Worm (Caenorhabditis elegans) whole organism, mixed stage, embryonic: ENCODE measurements around the gene dhc-3.

Experiments used
- ceh-39 ChIP-seq: fragments of 150-350 bp; optimal IDR thresholded peaks from 2 replicates; lab custom pipeline; 2014; ENCODE audit warnings: missing biosample characterization, missing genetic modification characterization
- elt-1 ChIP-seq: sonication (generic microtip); optimal IDR thresholded peaks from 2 replicates; lab custom pipeline; 2017; ENCODE audit warnings: missing genetic modification characterization, mild to moderate bottlenecking, missing compliant biosample characterization, antibody characterized with exemption, moderate library complexity, borderline replicate concordance; ENCODE audit not compliant: insufficient read depth
- elt-3 ChIP-seq: fragments of 150-350 bp; optimal IDR thresholded peaks from 2 replicates; lab custom pipeline; 2014; ENCODE audit warnings: missing biosample characterization, missing genetic modification characterization
- lin-13 ChIP-seq: fragments of 150-350 bp; optimal IDR thresholded peaks from 2 replicates; lab custom pipeline; 2014; ENCODE audit warnings: missing biosample characterization, missing genetic modification characterization
- lsy-2 ChIP-seq: fragments of 150-350 bp; optimal IDR thresholded peaks from 2 replicates; lab custom pipeline; 2014; ENCODE audit warnings: missing biosample characterization, missing genetic modification characterization
- mls-2 ChIP-seq: sonication (generic microtip); optimal IDR thresholded peaks from 2 replicates; lab custom pipeline; 2016; ENCODE audit warnings: mild to moderate bottlenecking, missing genetic modification characterization, moderate library complexity, missing compliant biosample characterization
- nhr-237 ChIP-seq: fragments of 150-350 bp; optimal IDR thresholded peaks from 2 replicates; lab custom pipeline; 2014; ENCODE audit warnings: missing biosample characterization, missing genetic modification characterization
- nhr-28 ChIP-seq: fragments of 150-350 bp; optimal IDR thresholded peaks from 2 replicates; lab custom pipeline; 2014; ENCODE audit warnings: missing biosample characterization, missing genetic modification characterization
- nhr-76 ChIP-seq: sonication (generic microtip); optimal IDR thresholded peaks from 2 replicates; lab custom pipeline; 2017; ENCODE audit warnings: missing biosample characterization, missing genetic modification characterization
- pha-4 ChIP-seq: fragments of 150-350 bp; optimal IDR thresholded peaks from 2 replicates; lab custom pipeline; 2018; ENCODE audit warnings: missing biosample characterization, missing genetic modification reagents, missing genetic modification characterization
- snpc-4 ChIP-seq: fragments of 150-350 bp; optimal IDR thresholded peaks from 2 replicates; lab custom pipeline; 2014; ENCODE audit warnings: missing biosample characterization, missing genetic modification characterization
- unc-62 ChIP-seq: fragments of 150-350 bp; optimal IDR thresholded peaks from 2 replicates; lab custom pipeline; 2014; ENCODE audit warnings: missing biosample characterization, missing genetic modification reagents, missing genetic modification characterization
- ztf-11 ChIP-seq: fragments of 150-350 bp; optimal IDR thresholded peaks from 2 replicates; lab custom pipeline; 2014; ENCODE audit warnings: missing biosample characterization, missing genetic modification characterization

ce11 chrV:13197823-13198222 is 59.0 kb downstream of the dhc-3 start, which contains the start of gene F57B1.9:
- TF ChIP-seq pha-4, result no peak
- no peak for TF ChIP-seq ztf-11 (tag; lab: Kevin White, UChicago)
- no peak for TF ChIP-seq unc-62 (GFP tag; lab: Kevin White, UChicago)
- TF ChIP-seq nhr-237 (tag; lab: Kevin White, UChicago), result no peak
- TF ChIP-seq nhr-28 (tag; lab: Kevin White, UChicago), result no peak
- no peak for TF ChIP-seq elt-1
- TF ChIP-seq lin-13 (tag; lab: Kevin White, UChicago), result no peak
- TF ChIP-seq nhr-76 (tag; lab: Kevin White, UChicago), result no peak
- no peak for TF ChIP-seq snpc-4 (tag; lab: Kevin White, UChicago)
- no peak for TF ChIP-seq elt-3
- TF ChIP-seq lsy-2 (tag; lab: Kevin White, UChicago), result no peak
- TF ChIP-seq ceh-39 (tag; lab: Kevin White, UChicago), result no peak
- TF ChIP-seq mls-2 (tag; lab: Kevin White, UChicago), result no peak
